Worm (Caenorhabditis elegans) whole organism, midembryonic: ENCODE data around the gene C52A10.3.

ENCODE experiments used
- T22C8.4 ChIP-seq: fragments of 200-800 bp; sonication (Bioruptor generic); IDR thresholded peaks from 2 replicates; pipeline ENCODE4 v1.3.6; 2022; ENCODE audit warnings: missing genetic modification characterization, missing compliant biosample characterization
- klf-2 ChIP-seq: fragments of 200-800 bp; sonication (Bioruptor generic); conservative IDR thresholded peaks from 2 replicates; pipeline ENCODE4 v1.3.6; 2022; ENCODE audit warnings: missing genetic modification reagents, missing genetic modification characterization, missing compliant biosample characterization
- ref-1 ChIP-seq: fragments of 200-800 bp; sonication (Bioruptor generic); conservative IDR thresholded peaks from 2 replicates; pipeline ENCODE4 v1.3.6; 2022; ENCODE audit warnings: missing genetic modification reagents, missing genetic modification characterization, missing compliant biosample characterization
- ztf-29 ChIP-seq: fragments of 200-800 bp; sonication (Bioruptor generic); IDR thresholded peaks from 2 replicates; pipeline ENCODE4 v1.3.6; 2022; ENCODE audit warnings: missing genetic modification reagents, missing genetic modification characterization, missing compliant biosample characterization

ce11 chrV:5198240-5198639 is 41.1 kb downstream of the C52A10.3 start, which contains the start of gene Y47A7.2:
- TF ChIP-seq klf-2 (GFP tag; lab: Robert Waterston, UW) (no peak), ztf-29 (GFP tag; lab: Robert Waterston, UW) (no peak), T22C8.4 (no peak), ref-1 (no peak)
